Fruit fly (Drosophila melanogaster) whole organism, pupa: ENCODE measurements around the gene MtnF.

Experiments
- CG10348 ChIP-seq: fragments of 200-800 bp; sonication (Bioruptor generic); IDR thresholded peaks from 2 replicates; pipeline ENCODE4 v1.3.6; 2022; ENCODE audit warnings: missing biosample characterization, missing genetic modification characterization
- CG12605 ChIP-seq: fragments of 200-800 bp; sonication (Bioruptor generic); IDR thresholded peaks from 2 replicates; pipeline ENCODE4 v1.3.6; 2022; ENCODE audit warnings: missing biosample characterization, missing genetic modification characterization
- CG13204 ChIP-seq: fragments of 200-800 bp; sonication (Bioruptor generic); optimal IDR thresholded peaks from 2 replicates; lab custom pipeline; 2018; ENCODE audit warnings: missing biosample characterization, mild to moderate bottlenecking, missing genetic modification characterization, moderate library complexity
- CG14655 ChIP-seq: fragments of 200-800 bp; sonication (Bioruptor generic); optimal IDR thresholded peaks from 3 replicates; lab custom pipeline; 2017; ENCODE audit warnings: mild to moderate bottlenecking, missing biosample characterization, missing genetic modification reagents, missing genetic modification characterization
- CG15710 ChIP-seq: fragments of 200-800 bp; sonication (Bioruptor generic); optimal IDR thresholded peaks from 2 replicates; lab custom pipeline; 2018; ENCODE audit warnings: missing biosample characterization, mild to moderate bottlenecking, missing genetic modification characterization, moderate library complexity
- CG17806 ChIP-seq: fragments of 200-800 bp; sonication (Bioruptor generic); optimal IDR thresholded peaks from 2 replicates; lab custom pipeline; 2018; ENCODE audit warnings: missing biosample characterization, mild to moderate bottlenecking, missing genetic modification characterization, moderate library complexity
- CG32121 ChIP-seq: fragments of 200-800 bp; sonication (Bioruptor generic); IDR thresholded peaks from 2 replicates; pipeline ENCODE4 v1.3.6; 2022; ENCODE audit warnings: missing biosample characterization, missing genetic modification characterization
- CG34367 ChIP-seq: fragments of 200-800 bp; sonication (Bioruptor generic); optimal IDR thresholded peaks from 2 replicates; lab custom pipeline; 2018; ENCODE audit warnings: missing biosample characterization, mild to moderate bottlenecking, missing genetic modification characterization
- CG4496 ChIP-seq: fragments of 200-800 bp; sonication (Bioruptor generic); IDR thresholded peaks from 3 replicates; pipeline ENCODE4 v1.3.6; 2022; ENCODE audit warnings: missing biosample characterization, missing genetic modification characterization
- CG8159 ChIP-seq: fragments of 200-800 bp; sonication (Bioruptor generic); optimal IDR thresholded peaks from 3 replicates; lab custom pipeline; 2018; ENCODE audit warnings: missing biosample characterization, mild to moderate bottlenecking, missing genetic modification characterization, moderate library complexity
- CG8301 ChIP-seq: fragments of 200-800 bp; sonication (Bioruptor generic); optimal IDR thresholded peaks from 2 replicates; lab custom pipeline; 2018; ENCODE audit warnings: missing biosample characterization, mild to moderate bottlenecking, missing genetic modification characterization
- CG9948 ChIP-seq: fragments of 200-800 bp; sonication (Bioruptor generic); optimal IDR thresholded peaks from 2 replicates; lab custom pipeline; 2018; ENCODE audit warnings: missing biosample characterization, mild to moderate bottlenecking, missing genetic modification characterization, moderate library complexity
- D1 ChIP-seq: fragments of 200-800 bp; sonication (Bioruptor generic); optimal IDR thresholded peaks from 2 replicates; lab custom pipeline; 2018; ENCODE audit warnings: missing biosample characterization, mild to moderate bottlenecking, missing genetic modification characterization, moderate library complexity
- EcR ChIP-seq: fragments of 200-800 bp; sonication (Bioruptor generic); optimal IDR thresholded peaks from 3 replicates; lab custom pipeline; 2019; ENCODE audit warnings: missing biosample characterization, missing genetic modification characterization, mild to moderate bottlenecking, moderate library complexity, missing genetic modification reagents
- Ets98B ChIP-seq: fragments of 200-800 bp; sonication (Bioruptor generic); IDR thresholded peaks from 2 replicates; pipeline ENCODE4 v1.3.6; 2022; ENCODE audit warnings: missing biosample characterization, missing genetic modification characterization
- Pif1A ChIP-seq: fragments of 200-800 bp; sonication (Bioruptor generic); optimal IDR thresholded peaks from 3 replicates; lab custom pipeline; 2016; ENCODE audit warnings: missing biosample characterization, missing genetic modification characterization
- Pif1B ChIP-seq: fragments of 200-800 bp; sonication (Bioruptor generic); optimal IDR thresholded peaks from 3 replicates; lab custom pipeline; 2016; ENCODE audit warnings: missing biosample characterization, missing genetic modification characterization
- Snoo ChIP-seq: fragments of 200-800 bp; sonication (Bioruptor generic); optimal IDR thresholded peaks from 3 replicates; lab custom pipeline; 2017; ENCODE audit warnings: missing biosample characterization, mild to moderate bottlenecking, missing genetic modification characterization, inconsistent platforms
- fd96Ca ChIP-seq: fragments of 200-800 bp; sonication (Bioruptor generic); IDR thresholded peaks from 3 replicates; pipeline ENCODE4 v1.3.6; 2022; ENCODE audit warnings: missing biosample characterization, missing genetic modification characterization
- gl ChIP-seq: fragments of 200-800 bp; sonication (Bioruptor generic); optimal IDR thresholded peaks from 2 replicates; lab custom pipeline; 2018; ENCODE audit warnings: missing biosample characterization, mild to moderate bottlenecking, missing genetic modification characterization
- rn ChIP-seq: fragments of 200-800 bp; sonication (Bioruptor generic); IDR thresholded peaks from 2 replicates; pipeline ENCODE4 v1.3.6; 2022; ENCODE audit warnings: missing biosample characterization, missing genetic modification characterization

MtnF gene

dm6 chr3R:24634957-24635356 lies at the start of gene MtnF:
Gene MtnF, minus strand, starts transcription at chr3R:24635165.
- no peak for TF ChIP-seq CG8301 (tag; lab: Kevin White, UChicago)
- TF ChIP-seq CG4496 (GFP tag; lab: Robert Waterston, UW), result no peak
- TF ChIP-seq CG34367 (tag; lab: Kevin White, UChicago), result no peak
- no peak for TF ChIP-seq Pif1B
- no peak for TF ChIP-seq CG9948 (tag; lab: Kevin White, UChicago)
- peak; percentile 83 for TF ChIP-seq CG12605 (GFP tag; lab: Robert Waterston, UW)

DNA sequence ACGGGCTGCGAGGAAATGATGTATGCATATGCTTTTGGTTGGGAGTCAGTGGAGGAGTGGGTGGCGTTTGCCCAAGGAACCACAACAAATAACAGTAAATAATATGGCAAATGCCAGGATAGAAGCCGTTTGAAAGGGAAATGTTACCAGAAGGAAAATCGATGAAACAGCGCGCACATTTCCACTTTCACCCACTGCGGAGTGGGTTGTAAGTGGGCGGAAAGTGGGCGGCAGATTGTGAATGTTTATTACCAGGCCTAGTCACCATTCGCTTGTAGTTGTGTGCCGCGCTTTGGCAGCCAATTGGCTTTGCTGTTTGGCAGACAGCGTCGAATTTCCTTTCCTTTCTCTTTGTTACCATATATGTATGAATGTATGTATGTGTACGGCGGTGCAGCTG lies 36.7 kb upstream of the MtnF start:
- TF ChIP-seq CG8159, result no peak
- no peak for TF ChIP-seq CG34367 (tag; lab: Kevin White, UChicago)
- TF ChIP-seq Snoo (tag; lab: Kevin White, UChicago), result no peak
- no peak for TF ChIP-seq CG9948 (tag; lab: Kevin White, UChicago)
- no peak for TF ChIP-seq rn (GFP tag; lab: Robert Waterston, UW)
- TF ChIP-seq Ets98B (GFP tag; lab: Robert Waterston, UW), result no peak
- no peak for TF ChIP-seq CG8301 (tag; lab: Kevin White, UChicago)
- TF ChIP-seq D1 (tag; lab: Kevin White, UChicago), result no peak
- no peak for TF ChIP-seq CG14655

DNA sequence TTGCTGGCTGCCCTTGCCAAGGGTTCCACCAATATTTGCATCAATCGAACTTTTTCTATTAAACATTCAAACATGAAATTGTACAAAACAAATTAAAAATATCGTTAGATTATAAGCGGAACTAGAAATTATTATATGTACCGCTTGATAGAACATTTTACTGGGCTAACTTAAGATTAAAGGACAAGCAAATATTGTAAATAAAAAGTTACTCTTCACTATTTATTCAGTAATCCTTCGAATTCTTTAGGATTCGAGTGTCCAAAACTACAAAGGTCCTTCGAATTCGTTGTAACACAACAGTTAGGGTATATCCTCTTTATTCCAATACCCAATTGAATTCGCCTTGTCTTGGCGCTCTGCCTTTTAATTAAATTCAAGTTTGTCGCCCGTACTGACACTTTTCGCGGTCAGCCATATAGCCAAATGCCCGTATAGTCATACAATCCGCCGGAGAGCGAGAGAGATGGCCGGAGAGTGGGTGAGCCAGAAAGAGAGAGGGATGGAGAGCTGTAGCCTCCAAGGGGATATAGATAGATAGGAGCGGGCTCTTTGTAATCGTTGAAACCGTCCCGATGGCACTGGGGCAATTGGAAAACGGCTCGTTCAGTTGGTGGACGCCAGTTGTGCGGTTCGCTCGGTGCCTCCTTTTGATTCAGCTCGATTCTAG lies 32.7 kb upstream of the MtnF start:
- TF ChIP-seq CG8301 (tag; lab: Kevin White, UChicago), result no peak
- TF ChIP-seq CG15710, result no peak
- peak; percentile 26; the same call in 1 of the 2 replicates for TF ChIP-seq Ets98B (GFP tag; lab: Robert Waterston, UW)
- TF ChIP-seq fd96Ca (GFP tag; lab: Robert Waterston, UW), result peak; percentile 15; the same call in 1 of the 3 replicates
- TF ChIP-seq, all 21 proteins: peak for 2

DNA sequence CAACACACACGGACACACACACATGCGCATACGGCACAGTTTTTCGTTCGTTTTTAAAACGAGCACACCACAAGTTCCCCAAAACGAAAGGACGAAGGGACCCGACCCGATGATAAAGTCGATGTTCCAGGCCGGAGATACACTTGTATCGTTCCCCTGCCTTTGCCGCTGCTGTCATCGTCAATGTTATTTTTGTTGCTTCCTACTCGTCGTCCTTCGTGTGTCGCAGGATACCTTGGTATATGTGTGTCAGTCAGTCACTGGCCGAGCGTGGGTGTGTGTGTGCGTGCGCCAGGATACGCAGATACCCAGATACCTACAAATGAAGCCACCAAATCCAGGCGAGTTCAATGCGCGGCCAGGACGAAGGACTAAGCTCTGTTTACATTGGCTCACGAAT lies 28.1 kb upstream of the MtnF start:
- TF ChIP-seq CG34367 (tag; lab: Kevin White, UChicago), result no peak
- no peak for TF ChIP-seq fd96Ca (GFP tag; lab: Robert Waterston, UW)
- no peak for TF ChIP-seq CG32121
- no peak for TF ChIP-seq Ets98B (GFP tag; lab: Robert Waterston, UW)
- no peak for TF ChIP-seq D1 (tag; lab: Kevin White, UChicago)
- TF ChIP-seq Snoo (tag; lab: Kevin White, UChicago), result no peak
- no peak for TF ChIP-seq CG8301 (tag; lab: Kevin White, UChicago)
- no peak for TF ChIP-seq CG14655
- no peak for TF ChIP-seq CG9948 (tag; lab: Kevin White, UChicago)
- no peak for TF ChIP-seq gl
- TF ChIP-seq CG13204 (GFP tag; lab: Kevin White, UChicago), result no peak
- no peak for TF ChIP-seq CG15710

dm6 chr3R:24662412-24662796 lies 27.4 kb upstream of the MtnF start, which contains the start of gene slo:
Gene slo, plus strand, starts transcription at chr3R:24662491.
- TF ChIP-seq CG8301 (tag; lab: Kevin White, UChicago), result no peak
- TF ChIP-seq CG4496 (GFP tag; lab: Robert Waterston, UW), result no peak
- TF ChIP-seq CG10348, result no peak
- no peak for TF ChIP-seq CG32121
- TF ChIP-seq Pif1B, result no peak
- no peak for TF ChIP-seq CG12605 (GFP tag; lab: Robert Waterston, UW)
- no peak for TF ChIP-seq rn (GFP tag; lab: Robert Waterston, UW)
- TF ChIP-seq D1 (tag; lab: Kevin White, UChicago), result no peak
- TF ChIP-seq CG14655, result no peak
- TF ChIP-seq Ets98B (GFP tag; lab: Robert Waterston, UW), result no peak
- no peak for TF ChIP-seq CG34367 (tag; lab: Kevin White, UChicago)
- no peak for TF ChIP-seq CG17806 (tag; lab: Kevin White, UChicago)
- TF ChIP-seq fd96Ca (GFP tag; lab: Robert Waterston, UW), result no peak
- TF ChIP-seq CG15710, result no peak
- TF ChIP-seq CG9948 (tag; lab: Kevin White, UChicago), result no peak

- TF ChIP-seq EcR (no peak), Pif1B (no peak), CG13204 (GFP tag; lab: Kevin White, UChicago) (no peak), CG12605 (GFP tag; lab: Robert Waterston, UW) (no peak), fd96Ca (GFP tag; lab: Robert Waterston, UW) (no peak), D1 (tag; lab: Kevin White, UChicago) (no peak), Snoo (tag; lab: Kevin White, UChicago) (no peak), Pif1A (GFP tag; lab: Kevin White, UChicago) (no peak), CG34367 (tag; lab: Kevin White, UChicago) (no peak), CG10348 (no peak), CG9948 (tag; lab: Kevin White, UChicago) (no peak), CG32121 (no peak), CG8159 (no peak), CG17806 (tag; lab: Kevin White, UChicago) (no peak), CG14655 (no peak), rn (GFP tag; lab: Robert Waterston, UW) (no peak), gl (no peak), CG4496 (GFP tag; lab: Robert Waterston, UW) (no peak), CG8301 (tag; lab: Kevin White, UChicago) (no peak)
- TF ChIP-seq, all 21 proteins: peak for 0
Measured at dm6 chr3R:24661679-24662411, 26.9 kb upstream of the MtnF start, which contains the start of gene Ppox. Gene Ppox, minus strand, starts transcription at chr3R:24661851.
